Worm (Caenorhabditis elegans): Measurements from ENCODE around the gene F58B3.6.

F58B3.6 gene

ce11 chrIV:11635437-11636408 lies 725 bp upstream of the F58B3.6 start, which contains the start of gene mars-1 (continued):
- TF ChIP-seq ZK337.2 (GFP tag; IDR thresholded peaks at IDR 0.05) (no peak), nhr-76 (tag; optimal IDR thresholded peaks at IDR 0.05) (no peak), nhr-237 (tag; optimal IDR thresholded peaks at IDR 0.05) (no peak), ceh-44 (GFP tag; IDR thresholded peaks at IDR 0.05) (0 out of 2 replicates have a peak, but pooled peaks have one; percentile 33), dmd-9 (GFP tag; IDR thresholded peaks at IDR 0.05) (peak; percentile 36; the same call in 1 of the 2 replicates), mdt-29 (GFP tag; IDR thresholded peaks at IDR 0.05) (no peak), nhr-42 (GFP tag; IDR thresholded peaks at IDR 0.05) (no peak)

- TF ChIP-seq daf-16 (GFP tag; optimal IDR thresholded peaks at IDR 0.05) (no peak), daf-16 (tag; optimal IDR thresholded peaks at IDR 0.05) (no peak), spr-1 (tag; optimal IDR thresholded peaks at IDR 0.05) (no peak), unc-62 (GFP tag; optimal IDR thresholded peaks at IDR 0.05 in 1 of 2) (peak in 1 of 2 experiments; percentile 1), unc-62 (tag; optimal IDR thresholded peaks at IDR 0.05) (no peak), R02D3.7 (tag; optimal IDR thresholded peaks at IDR 0.05) (no peak), aha-1 (tag) (peak; percentile 43), php-3 (GFP tag; IDR thresholded peaks at IDR 0.05) (no peak), ctbp-1 (GFP tag; IDR thresholded peaks at IDR 0.05) (no peak), lsy-2 (tag; optimal IDR thresholded peaks at IDR 0.05) (peak in 1 of 2 experiments; percentile 9)
Observed at ce11 chrIV:11638016-11638415, 1.6 kb downstream of the F58B3.6 start, which contains the start of gene rbm-17. Gene rbm-17 (plus strand): TSS chrIV:11638316.

- TF ChIP-seq daf-8 (GFP tag; IDR thresholded peaks at IDR 0.05) (no peak), Y105C5A.15 (GFP tag; IDR thresholded peaks at IDR 0.05) (no peak), nhr-11 (tag; optimal IDR thresholded peaks at IDR 0.05) (no peak), cey-2 (tag; optimal IDR thresholded peaks at IDR 0.05; ENCODE audit: borderline replicate concordance, insufficient read depth) (no peak), F49E8.2 (tag; optimal IDR thresholded peaks at IDR 0.05; ENCODE audit: borderline replicate concordance) (no peak), nhr-28 (tag; optimal IDR thresholded peaks at IDR 0.05) (no peak), tag-97 (GFP tag; IDR thresholded peaks at IDR 0.05) (no peak)
Observed at ce11 chrIV:11640915-11641314, 4.5 kb downstream of the F58B3.6 start, which contains the start of gene ttr-50. Gene ttr-50 (minus strand): TSS chrIV:11641015.

ce11 chrIV:11641802-11642201 lies 5.4 kb downstream of the F58B3.6 start, which contains the start of gene ZK809.1:
Gene ZK809.1 (plus strand): TSS chrIV:11642102.
- TF ChIP-seq mxl-3 (GFP tag; optimal IDR thresholded peaks at IDR 0.05) (no peak), ztf-7 (tag; optimal IDR thresholded peaks at IDR 0.05) (no peak), ceh-62 (tag; optimal IDR thresholded peaks at IDR 0.05) (no peak), ceh-82 (tag; optimal IDR thresholded peaks at IDR 0.05) (no peak)

- TF ChIP-seq set-16 (GFP tag; IDR thresholded peaks at IDR 0.05) (no peak), jun-1 (tag; optimal IDR thresholded peaks at IDR 0.05) (no peak), egl-27 (tag; optimal IDR thresholded peaks at IDR 0.05) (no peak), T26A8.4 (GFP tag; IDR thresholded peaks at IDR 0.05) (no peak), F49E8.2 (tag; optimal IDR thresholded peaks at IDR 0.05; ENCODE audit: borderline replicate concordance) (no peak), saeg-2 (GFP tag; IDR thresholded peaks at IDR 0.05) (no peak), hlh-11 (tag; optimal IDR thresholded peaks at IDR 0.05) (no peak), F44E2.7 (GFP tag; IDR thresholded peaks at IDR 0.05) (no peak), fkh-10 (GFP tag; optimal IDR thresholded peaks at IDR 0.05) (no peak), ztf-11 (tag; optimal IDR thresholded peaks at IDR 0.05) (no peak), mes-2 (tag; optimal IDR thresholded peaks at IDR 0.05; ENCODE audit: poor library complexity, severe bottlenecking) (no peak), ceh-62 (tag; optimal IDR thresholded peaks at IDR 0.05) (no peak), pqm-1 (tag; optimal IDR thresholded peaks at IDR 0.05) (no peak), nhr-76 (tag; optimal IDR thresholded peaks at IDR 0.05) (no peak), snpc-4 (tag; optimal IDR thresholded peaks at IDR 0.05) (no peak), daf-19 (GFP tag; conservative IDR thresholded peaks at IDR 0.05) (no peak), zfp-3 (GFP tag; conservative IDR thresholded peaks at IDR 0.05) (no peak), nhr-6 (tag; optimal IDR thresholded peaks at IDR 0.05) (no peak), mep-1 (tag; optimal IDR thresholded peaks at IDR 0.05) (no peak)
Observed at ce11 chrIV:11643829-11644228, 7.4 kb downstream of the F58B3.6 start, which contains the start of gene prx-2. Gene prx-2 (plus strand): TSS chrIV:11644129.
